Worm (Caenorhabditis elegans): Measurements from ENCODE around the gene str-66.

Gene str-66

ce11 chrV:3145241-3145640, 41.2 kb upstream of the str-66 start:
- TF ChIP-seq zfh-2 (GFP tag; conservative IDR thresholded peaks at IDR 0.05): peak; percentile 87
- no peak for TF ChIP-seq lsl-1 (GFP tag; optimal IDR thresholded peaks at IDR 0.05)
- TF ChIP-seq egrh-3 (GFP tag; IDR thresholded peaks at IDR 0.05): peak; percentile 81; the same call in 1 of the 2 replicates

ce11 chrV:3144494-3144893, 40.5 kb upstream of the str-66 start, which contains the start of gene srab-10:
Gene srab-10, minus strand, starts transcription at chrV:3144594.
- TF ChIP-seq snpc-1.1 (tag; optimal IDR thresholded peaks at IDR 0.05; ENCODE audit: insufficient read depth) (no peak), egl-18 (GFP tag; IDR thresholded peaks at IDR 0.05) (no peak), nhr-120 (GFP tag; IDR thresholded peaks at IDR 0.05) (no peak), F37B4.10 (GFP tag; IDR thresholded peaks at IDR 0.05) (no peak), lin-54 (GFP tag; optimal IDR thresholded peaks at IDR 0.05) (no peak)

ce11 chrV:3141190-3141589, 37.2 kb upstream of the str-66 start, which contains the start of gene srab-9:
Gene srab-9, minus strand, starts transcription at chrV:3141290.
- TF ChIP-seq snpc-1.1 (tag; optimal IDR thresholded peaks at IDR 0.05; ENCODE audit: insufficient read depth): no peak
- no peak for TF ChIP-seq mxl-1 (tag; optimal IDR thresholded peaks at IDR 0.05)
- no peak for TF ChIP-seq ekl-4 (GFP tag; IDR thresholded peaks at IDR 0.05)
- no peak for TF ChIP-seq ceh-91 (GFP tag; IDR thresholded peaks at IDR 0.05)
- TF ChIP-seq ztf-3 (GFP tag; optimal IDR thresholded peaks at IDR 0.05): no peak
- TF ChIP-seq ztf-25 (GFP tag; IDR thresholded peaks at IDR 0.05): no peak

ce11 chrV:3138488-3138887, 34.5 kb upstream of the str-66 start, which contains the start of the genes irld-3 and F02C9.1:
Gene irld-3, minus strand, starts transcription at chrV:3138588.
Gene F02C9.1, plus strand, starts transcription at chrV:3138703.
- no peak for TF ChIP-seq ztf-28 (GFP tag; IDR thresholded peaks at IDR 0.05)
- TF ChIP-seq attf-5 (GFP tag; optimal IDR thresholded peaks at IDR 0.05): no peak
- TF ChIP-seq T07F8.4 (tag; optimal IDR thresholded peaks at IDR 0.05): no peak
- no peak for TF ChIP-seq lir-1 (GFP tag; conservative IDR thresholded peaks at IDR 0.05)
- no peak for TF ChIP-seq snpc-1.3 (tag; optimal IDR thresholded peaks at IDR 0.05; ENCODE audit: insufficient read depth)
- TF ChIP-seq egl-44 (GFP tag; IDR thresholded peaks at IDR 0.05): no peak
- no peak for TF ChIP-seq F10E7.11 (tag; optimal IDR thresholded peaks at IDR 0.05)
- no peak for TF ChIP-seq pha-4 (tag; optimal IDR thresholded peaks at IDR 0.05)
- TF ChIP-seq aptf-2 (GFP tag; conservative IDR thresholded peaks at IDR 0.05): no peak
- TF ChIP-seq dpl-1 (GFP tag; optimal IDR thresholded peaks at IDR 0.05): no peak
- no peak for TF ChIP-seq madf-8 (GFP tag; conservative IDR thresholded peaks at IDR 0.05)
- TF ChIP-seq F23B12.7 (tag; optimal IDR thresholded peaks at IDR 0.05; ENCODE audit: insufficient read depth): no peak
- TF ChIP-seq ztf-18 (tag; optimal IDR thresholded peaks at IDR 0.05): no peak
- no peak for TF ChIP-seq lsy-27 (tag; optimal IDR thresholded peaks at IDR 0.05; ENCODE audit: borderline replicate concordance, insufficient read depth)
- TF ChIP-seq nhr-80 (tag; optimal IDR thresholded peaks at IDR 0.05): no peak
- no peak for TF ChIP-seq T26A5.8 (tag; optimal IDR thresholded peaks at IDR 0.05)
- TF ChIP-seq nhr-90 (tag; optimal IDR thresholded peaks at IDR 0.05): no peak

ce11 chrV:3133293-3133755, 29.3 kb upstream of the str-66 start, which contains the start of gene F02C9.2:
Gene F02C9.2, plus strand, starts transcription at chrV:3133705.
- TF ChIP-seq sea-2 (GFP tag; IDR thresholded peaks at IDR 0.05) (no peak), repo-1 (tag; optimal IDR thresholded peaks at IDR 0.05) (no peak), egrh-3 (GFP tag; IDR thresholded peaks at IDR 0.05) (peak; percentile 41; the same call in 1 of the 2 replicates), madf-10 (tag; optimal IDR thresholded peaks at IDR 0.05) (no peak), hrde-1 (tag; optimal IDR thresholded peaks at IDR 0.05; ENCODE audit: borderline replicate concordance) (no peak), mcd-1 (GFP tag; IDR thresholded peaks at IDR 0.05) (no peak), snpc-1.3 (tag; optimal IDR thresholded peaks at IDR 0.05; ENCODE audit: insufficient read depth) (no peak), lin-54 (GFP tag; optimal IDR thresholded peaks at IDR 0.05) (no peak), ztf-18 (tag; optimal IDR thresholded peaks at IDR 0.05) (no peak), snpc-4 (GFP tag; optimal IDR thresholded peaks at IDR 0.05) (no peak), snpc-4 (tag; optimal IDR thresholded peaks at IDR 0.05) (no peak), ceh-27 (GFP tag; optimal IDR thresholded peaks at IDR 0.05) (no peak), hlh-26 (GFP tag; conservative IDR thresholded peaks at IDR 0.05) (no peak), let-526 (GFP tag; IDR thresholded peaks at IDR 0.05) (no peak), nfya-2 (GFP tag; IDR thresholded peaks at IDR 0.05) (no peak), ccch-3 (GFP tag; optimal IDR thresholded peaks at IDR 0.05) (no peak)

Data from whole organism, young adult.